Fruit fly (Drosophila melanogaster) whole organism, embryonic: ENCODE data around the gene Mf.

ENCODE experiments used
- BtbVII ChIP-seq: fragments of 200-800 bp; sonication (Bioruptor generic); optimal IDR thresholded peaks from 3 replicates; lab custom pipeline; 2017; ENCODE audit warnings: missing biosample characterization, mild to moderate bottlenecking, missing genetic modification characterization
- CG10321 ChIP-seq: fragments of 200-800 bp; sonication (Bioruptor generic); IDR thresholded peaks from 2 replicates; pipeline ENCODE4 v1.3.6; 2022; ENCODE audit warnings: missing biosample characterization, missing genetic modification characterization
- CG10543 ChIP-seq: fragments of 200-800 bp; sonication (Bioruptor generic); optimal IDR thresholded peaks from 3 replicates; lab custom pipeline; 2017; ENCODE audit warnings: missing biosample characterization, mild to moderate bottlenecking, missing genetic modification characterization, moderate library complexity
- CG11085 ChIP-seq: fragments of 200-800 bp; sonication (Bioruptor generic); IDR thresholded peaks from 2 replicates; pipeline ENCODE4 v1.3.6; 2022; ENCODE audit warnings: missing biosample characterization, missing genetic modification characterization
- CG12155 ChIP-seq: fragments of 200-800 bp; sonication (Bioruptor generic); optimal IDR thresholded peaks from 3 replicates; lab custom pipeline; 2016; ENCODE audit warnings: missing biosample characterization, missing genetic modification characterization
- CG15514 ChIP-seq: fragments of 200-800 bp; sonication (Bioruptor generic); optimal IDR thresholded peaks from 3 replicates; lab custom pipeline; 2017; ENCODE audit warnings: missing biosample characterization, missing genetic modification characterization, mild to moderate bottlenecking, moderate library complexity, missing genetic modification reagents
- CG1647 ChIP-seq: fragments of 200-800 bp; sonication (Bioruptor generic); optimal IDR thresholded peaks from 3 replicates; lab custom pipeline; 2016; ENCODE audit warnings: missing biosample characterization, missing genetic modification characterization
- CG17328 ChIP-seq: fragments of 200-800 bp; sonication (Bioruptor generic); IDR thresholded peaks from 2 replicates; pipeline ENCODE4 v1.3.6; 2022; ENCODE audit warnings: missing biosample characterization, missing genetic modification characterization
- CG17829 ChIP-seq: fragments of 200-800 bp; optimal IDR thresholded peaks from 2 replicates; lab custom pipeline; 2019; ENCODE audit warnings: missing biosample characterization, mild to moderate bottlenecking, missing genetic modification characterization, moderate library complexity
- CG18011 ChIP-seq: fragments of 200-800 bp; sonication (Bioruptor generic); optimal IDR thresholded peaks from 2 replicates; lab custom pipeline; 2017; ENCODE audit warnings: missing biosample characterization, missing genetic modification characterization, mild to moderate bottlenecking, moderate library complexity, missing genotype
- CG2120 ChIP-seq: fragments of 200-800 bp; sonication (Bioruptor generic); optimal IDR thresholded peaks from 3 replicates; lab custom pipeline; 2016; ENCODE audit warnings: missing biosample characterization, missing genetic modification characterization
- CG2129 ChIP-seq: fragments of 200-800 bp; sonication (Bioruptor generic); IDR thresholded peaks from 2 replicates; pipeline ENCODE4 v1.3.6; 2022; ENCODE audit warnings: missing biosample characterization, missing genetic modification characterization; ENCODE audit not compliant: partially characterized antibody
- CG2202 ChIP-seq: fragments of 200-800 bp; sonication (Bioruptor generic); optimal IDR thresholded peaks from 2 replicates; lab custom pipeline; 2018; ENCODE audit warnings: missing biosample characterization, mild to moderate bottlenecking, missing genetic modification characterization
- CG33557 ChIP-seq: fragments of 200-800 bp; sonication (Bioruptor generic); optimal IDR thresholded peaks from 2 replicates; lab custom pipeline; 2019; ENCODE audit warnings: missing biosample characterization, mild to moderate bottlenecking, missing genetic modification characterization, moderate library complexity
- CG3838 ChIP-seq: fragments of 200-800 bp; sonication (Bioruptor generic); optimal IDR thresholded peaks from 3 replicates; lab custom pipeline; 2016; ENCODE audit warnings: missing biosample characterization, missing genetic modification characterization
- CG4707 ChIP-seq: fragments of 200-800 bp; sonication (Bioruptor generic); optimal IDR thresholded peaks from 2 replicates; lab custom pipeline; 2018; ENCODE audit warnings: missing biosample characterization, mild to moderate bottlenecking, missing genetic modification characterization, moderate library complexity
- CG6254 ChIP-seq: fragments of 200-800 bp; sonication (Bioruptor generic); optimal IDR thresholded peaks from 3 replicates; lab custom pipeline; 2017; ENCODE audit warnings: mild to moderate bottlenecking, missing biosample characterization, missing genetic modification reagents, missing genetic modification characterization
- Kr ChIP-seq: fragments of 200-800 bp; sonication (Bioruptor generic); optimal IDR thresholded peaks from 2 replicates; lab custom pipeline; 2017; ENCODE audit warnings: missing biosample characterization, mild to moderate bottlenecking, missing genetic modification characterization
- NC2α ChIP-seq: fragments of 200-800 bp; sonication (Bioruptor generic); optimal IDR thresholded peaks from 2 replicates; lab custom pipeline; 2016; ENCODE audit warnings: missing biosample characterization, missing genetic modification characterization
- Oaz ChIP-seq: fragments of 200-800 bp; sonication (Bioruptor generic); IDR thresholded peaks from 2 replicates; pipeline ENCODE4 v1.3.6; 2022; ENCODE audit warnings: missing biosample characterization, missing genetic modification characterization
- Rfx ChIP-seq: fragments of 200-800 bp; sonication (Bioruptor generic); IDR thresholded peaks from 2 replicates; pipeline ENCODE4 v1.3.6; 2022; ENCODE audit warnings: missing biosample characterization, missing genetic modification characterization
- Side ChIP-seq: fragments of 200-800 bp; sonication (Bioruptor generic); optimal IDR thresholded peaks from 2 replicates; lab custom pipeline; 2016; ENCODE audit warnings: missing biosample characterization, missing genetic modification characterization
- Taf1 ChIP-seq: fragments of 200-800 bp; sonication (Bioruptor generic); IDR thresholded peaks from 2 replicates; pipeline ENCODE4 v1.3.6; 2022; ENCODE audit warnings: missing biosample characterization, missing genetic modification characterization
- ab ChIP-seq: fragments of 200-800 bp; sonication (Bioruptor generic); optimal IDR thresholded peaks from 2 replicates; lab custom pipeline; 2016; ENCODE audit warnings: missing biosample characterization, missing genetic modification characterization
- ac ChIP-seq: fragments of 200-800 bp; sonication (Bioruptor generic); optimal IDR thresholded peaks from 3 replicates; lab custom pipeline; 2017; ENCODE audit warnings: missing biosample characterization, mild to moderate bottlenecking, missing genetic modification characterization
- ap ChIP-seq: fragments of 200-800 bp; sonication (Bioruptor generic); IDR thresholded peaks from 2 replicates; pipeline ENCODE4 v1.3.6; 2022; ENCODE audit warnings: missing biosample characterization, missing genetic modification characterization
- dan ChIP-seq: fragments of 200-800 bp; sonication (Bioruptor generic); IDR thresholded peaks from 2 replicates; pipeline ENCODE4 v1.3.6; 2022; ENCODE audit warnings: missing biosample characterization, missing genetic modification characterization
- dm ChIP-seq: fragments of 200-800 bp; sonication (Bioruptor generic); optimal IDR thresholded peaks from 3 replicates; lab custom pipeline; 2016; ENCODE audit warnings: missing biosample characterization, missing genetic modification characterization
- dpn ChIP-seq, 2 experiments: fragments of 200-800 bp; sonication (Bioruptor generic); optimal IDR thresholded peaks; 3 replicates each; lab custom pipeline; 2016; ENCODE audit warnings: missing biosample characterization in 2 of 2, missing genetic modification characterization in 2 of 2
- en ChIP-seq: fragments of 200-800 bp; sonication (Bioruptor generic); optimal IDR thresholded peaks from 2 replicates; lab custom pipeline; 2016; ENCODE audit warnings: missing biosample characterization, missing genetic modification characterization
- ftz-f1 ChIP-seq: fragments of 200-800 bp; sonication (Bioruptor generic); optimal IDR thresholded peaks from 2 replicates; lab custom pipeline; 2016; ENCODE audit warnings: missing biosample characterization, missing genetic modification characterization
- gcm2 ChIP-seq: fragments of 200-800 bp; sonication (Bioruptor generic); optimal IDR thresholded peaks from 2 replicates; lab custom pipeline; 2016; ENCODE audit warnings: missing biosample characterization, missing genetic modification characterization
- gsb ChIP-seq: fragments of 200-800 bp; sonication (Bioruptor generic); IDR thresholded peaks from 2 replicates; pipeline ENCODE4 v1.3.6; 2022; ENCODE audit warnings: missing biosample characterization, missing genetic modification characterization
- her ChIP-seq: fragments of 200-800 bp; sonication (Bioruptor generic); optimal IDR thresholded peaks from 2 replicates; lab custom pipeline; 2016; ENCODE audit warnings: missing biosample characterization, missing genetic modification characterization
- insv ChIP-seq, 2 experiments: fragments of 200-800 bp; sonication (Bioruptor generic); optimal IDR thresholded peaks; 3 replicates each; lab custom pipeline; 2016 to 2018; ENCODE audit warnings: missing biosample characterization in 2 of 2, missing genetic modification characterization in 2 of 2
- jumu ChIP-seq: fragments of 200-800 bp; sonication (Bioruptor generic); optimal IDR thresholded peaks from 3 replicates; lab custom pipeline; 2016; ENCODE audit warnings: missing biosample characterization, missing genetic modification characterization
- kni ChIP-seq: fragments of 200-800 bp; sonication (Bioruptor generic); optimal IDR thresholded peaks from 3 replicates; lab custom pipeline; 2017; ENCODE audit warnings: mild to moderate bottlenecking, missing biosample characterization, missing genetic modification reagents, missing genetic modification characterization
- lbe ChIP-seq: fragments of 200-800 bp; sonication (Bioruptor generic); optimal IDR thresholded peaks from 2 replicates; lab custom pipeline; 2016; ENCODE audit warnings: missing biosample characterization, mild to moderate bottlenecking, missing genetic modification characterization
- lola ChIP-seq, 3 experiments: fragments of >200 bp in 2 of 3; fragments of 200-800 bp in 1 of 3; sonication (Bioruptor generic) in 1 of 3; optimal IDR thresholded peaks; 2 replicates each; lab custom pipeline; 2017 to 2019; ENCODE audit warnings: missing biosample characterization in 3 of 3, missing genetic modification characterization in 3 of 3, mild to moderate bottlenecking in 1 of 3, moderate library complexity in 1 of 3
- mam ChIP-seq: fragments of 200-800 bp; sonication (Bioruptor generic); optimal IDR thresholded peaks from 3 replicates; lab custom pipeline; 2016; ENCODE audit warnings: missing biosample characterization, missing genetic modification characterization
- mld ChIP-seq: fragments of 200-800 bp; sonication (Bioruptor generic); IDR thresholded peaks from 3 replicates; pipeline ENCODE4 v1.3.6; 2022; ENCODE audit warnings: missing biosample characterization, missing genetic modification characterization; ENCODE audit not compliant: partially characterized antibody
- pzg ChIP-seq: fragments of 200-800 bp; sonication (Bioruptor generic); optimal IDR thresholded peaks from 3 replicates; lab custom pipeline; 2018; ENCODE audit warnings: missing biosample characterization, mild to moderate bottlenecking, missing genetic modification characterization, moderate library complexity
- ranshi ChIP-seq: fragments of 200-800 bp; sonication (Bioruptor generic); IDR thresholded peaks from 2 replicates; pipeline ENCODE4 v1.3.6; 2022; ENCODE audit warnings: missing biosample characterization, missing genetic modification characterization
- ro ChIP-seq: fragments of 200-800 bp; sonication (Bioruptor generic); IDR thresholded peaks from 2 replicates; pipeline ENCODE4 v1.3.6; 2022; ENCODE audit warnings: missing biosample characterization, missing genetic modification characterization
- run ChIP-seq: fragments of 200-800 bp; sonication (Bioruptor generic); optimal IDR thresholded peaks from 3 replicates; lab custom pipeline; 2018; ENCODE audit warnings: missing biosample characterization, mild to moderate bottlenecking, missing genetic modification characterization
- slp2 ChIP-seq: fragments of 200-800 bp; sonication (Bioruptor generic); optimal IDR thresholded peaks from 2 replicates; lab custom pipeline; 2016; ENCODE audit warnings: missing biosample characterization, missing genetic modification characterization
- trem ChIP-seq: fragments of 200-800 bp; optimal IDR thresholded peaks from 3 replicates; lab custom pipeline; 2019; ENCODE audit warnings: missing biosample characterization, mild to moderate bottlenecking, missing genetic modification characterization, moderate library complexity
- twi ChIP-seq: fragments of 200-800 bp; optimal IDR thresholded peaks from 2 replicates; lab custom pipeline; 2019; ENCODE audit warnings: missing biosample characterization, mild to moderate bottlenecking, missing genetic modification characterization, moderate library complexity
- zf30C ChIP-seq: fragments of 200-800 bp; sonication (Bioruptor generic); optimal IDR thresholded peaks from 3 replicates; lab custom pipeline; 2018; ENCODE audit warnings: missing biosample characterization, mild to moderate bottlenecking, missing genetic modification characterization
- zfh1 ChIP-seq: fragments of 200-800 bp; sonication (Bioruptor generic); IDR thresholded peaks from 3 replicates; pipeline ENCODE4 v1.3.6; 2022; ENCODE audit warnings: missing biosample characterization, missing genetic modification characterization

Gene Mf

DNA sequence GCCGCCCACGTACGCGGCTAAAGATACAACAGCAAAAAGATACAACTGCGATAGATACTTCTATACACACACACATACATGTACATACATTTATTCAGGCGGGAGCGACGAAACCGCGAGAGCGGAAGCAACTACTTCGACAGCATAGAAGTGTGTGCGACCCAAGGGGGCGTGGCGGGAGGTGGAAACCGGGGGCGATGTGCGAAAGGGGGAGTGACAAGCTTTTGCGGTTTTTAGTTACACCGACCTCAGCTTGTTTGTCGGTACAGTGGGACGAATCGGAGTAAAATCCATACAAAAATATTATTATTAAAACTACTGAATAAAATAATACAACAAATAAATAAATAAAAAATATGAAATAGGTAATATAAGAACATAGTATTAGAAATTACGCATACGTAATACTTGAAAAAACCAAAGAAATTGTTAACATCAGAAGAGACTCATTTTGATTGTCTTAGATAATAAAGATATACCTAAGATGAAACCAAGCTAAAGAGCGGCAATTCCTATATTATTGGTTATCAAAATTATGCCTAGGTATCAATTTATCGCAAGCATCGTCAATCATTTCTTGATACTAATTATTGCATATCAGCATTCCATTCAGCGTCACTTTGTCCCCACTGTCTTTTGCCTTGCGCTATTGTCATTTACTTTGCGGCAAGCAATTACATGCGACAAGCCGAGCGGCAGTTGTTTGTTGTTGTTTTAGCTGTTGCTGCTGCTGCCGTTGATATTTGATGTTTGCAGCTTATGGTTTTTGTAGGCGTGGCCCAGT is 52.5 kb downstream of the Mf start:
- TF ChIP-seq CG17829 (peak; percentile 16), gsb (GFP tag; lab: Robert Waterston, UW) (no peak), CG2120 (GFP tag; lab: Kevin White, UChicago) (peak; percentile 20), lbe (GFP tag; lab: Kevin White, UChicago) (no peak), CG10321 (no peak), CG33557 (GFP tag; lab: Kevin White, UChicago) (no peak), insv (GFP tag; optimal IDR thresholded peaks at IDR 0.05; lab: Kevin White, UChicago) (no peak), Kr (GFP tag; lab: Kevin White, UChicago) (no peak), dm (GFP tag; lab: Kevin White, UChicago) (no peak), en (GFP tag; lab: Kevin White, UChicago) (no peak), BtbVII (GFP tag; lab: Kevin White, UChicago) (peak; percentile 68), ab (GFP tag; lab: Kevin White, UChicago) (no peak), CG11085 (GFP tag; lab: Robert Waterston, UW) (no peak), slp2 (GFP tag; lab: Kevin White, UChicago) (no peak), CG10543 (GFP tag; lab: Kevin White, UChicago) (peak; percentile 33), lola (GFP tag; optimal IDR thresholded peaks at IDR 0.05; lab: Kevin White, UChicago) (no peak), ro (GFP tag; lab: Robert Waterston, UW) (no peak), Oaz (no peak), twi (no peak), run (no peak), kni (GFP tag; lab: Kevin White, UChicago) (no peak), zf30C (GFP tag; lab: Kevin White, UChicago) (no peak), her (GFP tag; lab: Kevin White, UChicago) (no peak), Rfx (GFP tag; lab: Robert Waterston, UW) (peak; percentile 21; the same call in 1 of the 2 replicates), CG12155 (no peak), CG6254 (GFP tag; lab: Kevin White, UChicago) (no peak), Side (GFP tag; lab: Kevin White, UChicago) (no peak), ac (GFP tag; lab: Kevin White, UChicago) (no peak), mam (no peak), NC2α (GFP tag; lab: Kevin White, UChicago) (no peak), CG3838 (no peak), dpn (GFP tag; optimal IDR thresholded peaks at IDR 0.05; lab: Kevin White, UChicago) (peak in 1 of 2 experiments; percentile 33), mld (GFP tag; lab: Robert Waterston, UW) (no peak), CG2202 (tag; lab: Kevin White, UChicago) (no peak), CG2129 (GFP tag; lab: Robert Waterston, UW) (no peak), ftz-f1 (no peak), pzg (GFP tag; lab: Kevin White, UChicago) (no peak), ap (GFP tag; lab: Robert Waterston, UW) (no peak), dan (no peak), zfh1 (GFP tag; lab: Robert Waterston, UW) (peak; percentile 9; the same call in 1 of the 3 replicates), CG15514 (GFP tag; lab: Kevin White, UChicago) (no peak), CG4707 (GFP tag; lab: Kevin White, UChicago) (peak; percentile 3), gcm2 (GFP tag; lab: Kevin White, UChicago) (no peak), CG17328 (GFP tag; lab: Robert Waterston, UW) (0 out of 2 replicates have a peak, but pooled peaks have one; percentile 15), trem (no peak), Taf1 (GFP tag; lab: Robert Waterston, UW) (no peak), jumu (no peak), CG18011 (GFP tag; lab: Kevin White, UChicago) (no peak), CG1647 (peak; percentile 5), ranshi (no peak)
